Fruit fly (Drosophila melanogaster) whole organism, embryonic: ENCODE data around the gene CG15330.

ENCODE experiments used
- ATbp ChIP-seq: fragments of 200-800 bp; sonication (Bioruptor generic); optimal IDR thresholded peaks from 2 replicates; lab custom pipeline; 2017; ENCODE audit warnings: missing biosample characterization, mild to moderate bottlenecking, missing genetic modification characterization, missing genetic modification reagents
- Antp ChIP-seq: fragments of 200-800 bp; sonication (Bioruptor generic); optimal IDR thresholded peaks from 3 replicates; lab custom pipeline; 2016; ENCODE audit warnings: missing biosample characterization, missing genetic modification characterization
- Asciz ChIP-seq: fragments of 200-800 bp; sonication (Bioruptor generic); optimal IDR thresholded peaks from 2 replicates; lab custom pipeline; 2017; ENCODE audit warnings: missing biosample characterization, mild to moderate bottlenecking, missing genetic modification characterization, missing genetic modification reagents
- CG13123 ChIP-seq: fragments of 200-800 bp; sonication (Bioruptor generic); optimal IDR thresholded peaks from 2 replicates; lab custom pipeline; 2016; ENCODE audit warnings: missing biosample characterization, missing genetic modification characterization
- CG13296 ChIP-seq: fragments of 200-800 bp; sonication (Bioruptor generic); optimal IDR thresholded peaks from 3 replicates; lab custom pipeline; 2018; ENCODE audit warnings: missing biosample characterization, mild to moderate bottlenecking, missing genetic modification characterization
- CG13775 ChIP-seq: fragments of 200-800 bp; sonication (Bioruptor generic); optimal IDR thresholded peaks from 3 replicates; lab custom pipeline; 2017; ENCODE audit warnings: missing biosample characterization, mild to moderate bottlenecking, missing genetic modification characterization
- CG14860 ChIP-seq: fragments of 200-800 bp; sonication (Bioruptor generic); IDR thresholded peaks from 3 replicates; pipeline ENCODE4 v1.3.6; 2022; ENCODE audit warnings: missing biosample characterization, missing genetic modification characterization; ENCODE audit not compliant: partially characterized antibody
- CG15073 ChIP-seq: fragments of 200-800 bp; sonication (Bioruptor generic); optimal IDR thresholded peaks from 2 replicates; lab custom pipeline; 2016; ENCODE audit warnings: missing biosample characterization, missing genetic modification characterization
- CG15479 ChIP-seq: fragments of 200-800 bp; sonication (Bioruptor generic); optimal IDR thresholded peaks from 3 replicates; lab custom pipeline; 2019; ENCODE audit warnings: missing biosample characterization, mild to moderate bottlenecking, missing genetic modification characterization, moderate library complexity
- CG1602 ChIP-seq: fragments of 200-800 bp; sonication (Bioruptor generic); optimal IDR thresholded peaks from 3 replicates; lab custom pipeline; 2016; ENCODE audit warnings: missing biosample characterization, missing genetic modification characterization
- CG17328 ChIP-seq: fragments of 200-800 bp; sonication (Bioruptor generic); IDR thresholded peaks from 2 replicates; pipeline ENCODE4 v1.3.6; 2022; ENCODE audit warnings: missing biosample characterization, missing genetic modification characterization
- CG17359 ChIP-seq: fragments of 200-800 bp; sonication (Bioruptor generic); optimal IDR thresholded peaks from 3 replicates; lab custom pipeline; 2018; ENCODE audit warnings: missing biosample characterization, mild to moderate bottlenecking, missing genetic modification characterization, moderate library complexity
- CG17385 ChIP-seq: fragments of 200-800 bp; sonication (Bioruptor generic); optimal IDR thresholded peaks from 3 replicates; lab custom pipeline; 2018; ENCODE audit warnings: missing biosample characterization, mild to moderate bottlenecking, missing genetic modification characterization
- CG3281 ChIP-seq: fragments of 200-800 bp; sonication (Bioruptor generic); optimal IDR thresholded peaks from 3 replicates; lab custom pipeline; 2017; ENCODE audit warnings: missing biosample characterization, mild to moderate bottlenecking, missing genetic modification characterization
- CG3995 ChIP-seq: fragments of 200-800 bp; sonication (Bioruptor generic); optimal IDR thresholded peaks from 3 replicates; lab custom pipeline; 2016; ENCODE audit warnings: missing biosample characterization, missing genetic modification characterization
- CG4360 ChIP-seq: fragments of 200-800 bp; sonication (Bioruptor generic); IDR thresholded peaks from 2 replicates; pipeline ENCODE4 v1.3.6; 2022; ENCODE audit warnings: missing biosample characterization, missing genetic modification characterization
- CG6683 ChIP-seq: fragments of 200-800 bp; sonication (Bioruptor generic); optimal IDR thresholded peaks from 2 replicates; lab custom pipeline; 2017; ENCODE audit warnings: missing biosample characterization, mild to moderate bottlenecking, missing genetic modification characterization, missing genetic modification reagents
- D ChIP-seq, 2 experiments: fragments of 200-800 bp in 1 of 2; fragments of >200 bp in 1 of 2; sonication (Bioruptor generic) in 1 of 2; optimal IDR thresholded peaks; 2 replicates in 1 of 2; 3 replicates in 1 of 2; lab custom pipeline; 2017; ENCODE audit warnings: mild to moderate bottlenecking in 1 of 2, missing biosample characterization in 1 of 2, missing genetic modification characterization in 1 of 2, missing genetic modification reagents in 1 of 2
- Dip3 ChIP-seq: fragments of 200-800 bp; sonication (Bioruptor generic); optimal IDR thresholded peaks from 3 replicates; lab custom pipeline; 2016; ENCODE audit warnings: missing biosample characterization, missing genetic modification characterization
- E2f1 ChIP-seq: fragments of 200-800 bp; sonication (Bioruptor generic); IDR thresholded peaks from 2 replicates; pipeline ENCODE4 v1.3.6; 2022; ENCODE audit warnings: missing biosample characterization, missing genetic modification characterization
- Elba2 ChIP-seq: fragments of 200-800 bp; sonication (Bioruptor generic); optimal IDR thresholded peaks from 3 replicates; lab custom pipeline; 2016; ENCODE audit warnings: missing biosample characterization, missing genetic modification characterization
- GATAe ChIP-seq: fragments of 200-800 bp; sonication (Bioruptor generic); conservative IDR thresholded peaks from 2 replicates; pipeline ENCODE4 v1.3.6; 2022; ENCODE audit warnings: missing biosample characterization, missing genetic modification characterization
- Gug ChIP-seq: fragments of 200-800 bp; sonication (Bioruptor generic); IDR thresholded peaks from 4 replicates; pipeline ENCODE4 v1.3.6; 2022; ENCODE audit warnings: missing biosample characterization, missing genetic modification characterization
- H15 ChIP-seq: fragments of 200-800 bp; sonication (Bioruptor generic); IDR thresholded peaks from 3 replicates; pipeline ENCODE4 v1.3.6; 2022; ENCODE audit warnings: missing biosample characterization, missing genetic modification characterization
- H2.0 ChIP-seq: fragments of 200-800 bp; sonication (Bioruptor generic); IDR thresholded peaks from 2 replicates; pipeline ENCODE4 v1.3.6; 2022; ENCODE audit warnings: missing biosample characterization, missing genetic modification characterization
- HLH3B ChIP-seq: fragments of 200-800 bp; sonication (Bioruptor generic); IDR thresholded peaks from 2 replicates; pipeline ENCODE4 v1.3.6; 2022; ENCODE audit warnings: missing biosample characterization, missing genetic modification characterization
- Hey ChIP-seq: fragments of 200-800 bp; sonication (Bioruptor generic); optimal IDR thresholded peaks from 3 replicates; lab custom pipeline; 2018; ENCODE audit warnings: missing biosample characterization, mild to moderate bottlenecking, missing genetic modification characterization
- MTF-1 ChIP-seq: fragments of 200-800 bp; sonication (Bioruptor generic); optimal IDR thresholded peaks from 2 replicates; lab custom pipeline; 2018; ENCODE audit warnings: missing biosample characterization, mild to moderate bottlenecking, missing genetic modification characterization, borderline replicate concordance
- Optix ChIP-seq: fragments of 200-800 bp; sonication (Bioruptor generic); IDR thresholded peaks from 3 replicates; pipeline ENCODE4 v1.3.6; 2022; ENCODE audit warnings: missing biosample characterization, missing genetic modification characterization
- Poxn ChIP-seq: fragments of 200-800 bp; sonication (Bioruptor generic); IDR thresholded peaks from 2 replicates; pipeline ENCODE4 v1.3.6; 2022; ENCODE audit warnings: missing biosample characterization, missing genetic modification characterization
- Spps ChIP-seq: fragments of 200-800 bp; sonication (Bioruptor generic); optimal IDR thresholded peaks from 2 replicates; lab custom pipeline; 2018; ENCODE audit warnings: missing biosample characterization, mild to moderate bottlenecking, missing genetic modification characterization
- Xbp1 ChIP-seq: fragments of 200-800 bp; sonication (Bioruptor generic); optimal IDR thresholded peaks from 3 replicates; lab custom pipeline; 2016; ENCODE audit warnings: missing biosample characterization, mild to moderate bottlenecking, missing genetic modification characterization
- Xrp1 ChIP-seq: fragments of 200-800 bp; sonication (Bioruptor generic); IDR thresholded peaks from 2 replicates; pipeline ENCODE4 v1.3.6; 2022; ENCODE audit warnings: missing biosample characterization, missing genetic modification characterization
- chif ChIP-seq, 2 experiments: fragments of 200-800 bp; sonication (Bioruptor generic); optimal IDR thresholded peaks; 3 replicates each; lab custom pipeline; 2016; ENCODE audit warnings: missing biosample characterization in 2 of 2, missing genetic modification characterization in 2 of 2
- corto ChIP-seq: fragments of 200-800 bp; sonication (Bioruptor generic); optimal IDR thresholded peaks from 2 replicates; lab custom pipeline; 2016; ENCODE audit warnings: missing biosample characterization, mild to moderate bottlenecking, missing genetic modification characterization, moderate library complexity
- dpn ChIP-seq, 2 experiments: fragments of 200-800 bp; sonication (Bioruptor generic); optimal IDR thresholded peaks; 3 replicates each; lab custom pipeline; 2016; ENCODE audit warnings: missing biosample characterization in 2 of 2, missing genetic modification characterization in 2 of 2
- gem ChIP-seq: fragments of 200-800 bp; sonication (Bioruptor generic); optimal IDR thresholded peaks from 2 replicates; lab custom pipeline; 2019; ENCODE audit warnings: missing biosample characterization, mild to moderate bottlenecking, missing genetic modification characterization, moderate library complexity
- gsb-n ChIP-seq: fragments of 200-800 bp; sonication (Bioruptor generic); optimal IDR thresholded peaks from 3 replicates; lab custom pipeline; 2018; ENCODE audit warnings: missing biosample characterization, mild to moderate bottlenecking, missing genetic modification characterization
- hbn ChIP-seq: fragments of 200-800 bp; sonication (Bioruptor generic); IDR thresholded peaks from 2 replicates; pipeline ENCODE4 v1.3.6; 2022; ENCODE audit warnings: missing biosample characterization, missing genetic modification characterization; ENCODE audit not compliant: partially characterized antibody
- jumu ChIP-seq: fragments of 200-800 bp; sonication (Bioruptor generic); optimal IDR thresholded peaks from 3 replicates; lab custom pipeline; 2016; ENCODE audit warnings: missing biosample characterization, missing genetic modification characterization
- knrl ChIP-seq: fragments of 200-800 bp; sonication (Bioruptor generic); IDR thresholded peaks from 3 replicates; pipeline ENCODE4 v1.3.6; 2022; ENCODE audit warnings: missing biosample characterization, missing genetic modification characterization; ENCODE audit not compliant: partially characterized antibody
- nerfin-2 ChIP-seq: fragments of 200-800 bp; sonication (Bioruptor generic); IDR thresholded peaks from 2 replicates; pipeline ENCODE4 v1.3.6; 2022; ENCODE audit warnings: missing biosample characterization, missing genetic modification characterization; ENCODE audit not compliant: partially characterized antibody
- onecut ChIP-seq: fragments of 200-800 bp; sonication (Bioruptor generic); IDR thresholded peaks from 2 replicates; pipeline ENCODE4 v1.3.6; 2022; ENCODE audit warnings: missing biosample characterization, missing genetic modification characterization
- ranshi ChIP-seq: fragments of 200-800 bp; sonication (Bioruptor generic); IDR thresholded peaks from 2 replicates; pipeline ENCODE4 v1.3.6; 2022; ENCODE audit warnings: missing biosample characterization, missing genetic modification characterization
- ro ChIP-seq: fragments of 200-800 bp; sonication (Bioruptor generic); IDR thresholded peaks from 2 replicates; pipeline ENCODE4 v1.3.6; 2022; ENCODE audit warnings: missing biosample characterization, missing genetic modification characterization
- sd ChIP-seq: fragments of 200-800 bp; sonication (Bioruptor generic); optimal IDR thresholded peaks from 3 replicates; lab custom pipeline; 2018; ENCODE audit warnings: missing biosample characterization, mild to moderate bottlenecking, missing genetic modification characterization, moderate library complexity
- sisA ChIP-seq: fragments of 200-800 bp; sonication (Bioruptor generic); IDR thresholded peaks from 2 replicates; pipeline ENCODE4 v1.3.6; 2022; ENCODE audit warnings: missing biosample characterization, missing genetic modification characterization
- tin ChIP-seq: fragments of 200-800 bp; sonication (Bioruptor generic); optimal IDR thresholded peaks from 3 replicates; lab custom pipeline; 2016; ENCODE audit warnings: missing biosample characterization, missing genetic modification characterization
- vvl ChIP-seq: fragments of 200-800 bp; sonication (Bioruptor generic); IDR thresholded peaks from 2 replicates; pipeline ENCODE4 v1.3.6; 2022; ENCODE audit warnings: missing biosample characterization, missing genetic modification characterization

CG15330 gene

DNA sequence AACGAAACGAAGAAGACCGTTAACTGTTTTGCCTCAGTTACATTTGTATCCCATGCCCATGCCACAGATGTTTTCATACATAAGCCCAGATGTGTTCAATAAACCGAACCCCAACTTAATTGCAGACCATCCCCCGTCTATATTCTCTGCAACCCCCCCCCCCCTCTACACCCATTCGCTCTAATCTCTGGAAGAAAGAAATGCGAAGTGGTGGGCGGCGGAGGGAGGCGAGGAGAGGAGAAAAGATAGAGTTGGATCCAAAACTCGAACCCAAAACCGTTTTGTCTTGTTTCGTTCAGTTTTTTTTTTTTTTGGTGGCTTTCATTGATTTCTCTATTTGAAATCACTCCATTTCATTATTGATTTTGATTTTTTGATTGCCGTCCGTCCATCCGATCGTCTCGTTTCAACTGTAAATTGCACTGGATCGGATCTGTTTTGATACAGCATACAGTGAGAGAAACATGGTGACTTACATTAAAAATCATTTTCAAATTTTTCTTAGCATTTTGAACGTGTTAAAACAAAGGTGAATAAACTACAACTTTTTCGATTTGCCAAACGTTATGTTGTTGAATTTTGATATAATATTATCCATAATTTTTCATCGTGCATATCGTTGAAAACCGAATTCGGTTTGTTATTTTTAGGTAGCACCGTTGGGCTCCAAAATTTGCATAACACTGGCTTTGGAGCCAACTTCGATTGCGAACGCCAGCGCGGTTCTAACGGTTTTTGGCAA is 19.8 kb downstream of the CG15330 start (continued):
- TF ChIP-seq CG4360 (GFP tag; lab: Robert Waterston, UW), result no peak
- TF ChIP-seq CG3995 (GFP tag; lab: Kevin White, UChicago), result no peak
- no peak for TF ChIP-seq CG13296 (GFP tag; lab: Kevin White, UChicago)
- 0 out of 2 replicates have a peak, but pooled peaks have one; percentile 26 for TF ChIP-seq HLH3B (GFP tag; lab: Robert Waterston, UW)
- TF ChIP-seq MTF-1 (GFP tag; lab: Kevin White, UChicago), result no peak
- TF ChIP-seq ro (GFP tag; lab: Robert Waterston, UW), result no peak
- peak; percentile 39 for TF ChIP-seq Asciz
- peak; percentile 48 for TF ChIP-seq CG17359
- TF ChIP-seq Spps (tag; lab: Kevin White, UChicago), result no peak
- peak; percentile 18 for TF ChIP-seq Xbp1 (GFP tag; lab: Kevin White, UChicago)
- TF ChIP-seq ranshi, result no peak
- TF ChIP-seq Gug, result no peak
- peak; percentile 7 for TF ChIP-seq CG1602 (GFP tag; lab: Kevin White, UChicago)
- TF ChIP-seq gem, result peak; percentile 67
- no peak for TF ChIP-seq GATAe (GFP tag; lab: Robert Waterston, UW)
- TF ChIP-seq CG17385, result peak; percentile 9
- TF ChIP-seq vvl (GFP tag; lab: Robert Waterston, UW), result peak; percentile 55; the same call in 1 of the 2 replicates
- no peak for TF ChIP-seq jumu (GFP tag; lab: Kevin White, UChicago)
- TF ChIP-seq Antp (GFP tag; lab: Kevin White, UChicago), result no peak
- TF ChIP-seq E2f1 (GFP tag; lab: Robert Waterston, UW), result peak; percentile 25; the same call in 1 of the 2 replicates
- TF ChIP-seq Optix (GFP tag; lab: Robert Waterston, UW), result no peak
- no peak for TF ChIP-seq Poxn (GFP tag; lab: Robert Waterston, UW)
- no peak for TF ChIP-seq CG6683
- no peak for TF ChIP-seq CG14860 (GFP tag; lab: Robert Waterston, UW)
- TF ChIP-seq dpn (GFP tag; optimal IDR thresholded peaks at IDR 0.05; lab: Kevin White, UChicago), result peak in 1 of 2 experiments; percentile 38
- no peak for TF ChIP-seq D (optimal IDR thresholded peaks at IDR 0.05; lab: Kevin White, UChicago)
- peak; percentile 4 for TF ChIP-seq D (GFP tag; optimal IDR thresholded peaks at IDR 0.05; lab: Kevin White, UChicago)
- no peak for TF ChIP-seq CG15073 (GFP tag; lab: Kevin White, UChicago)
- TF ChIP-seq gsb-n (tag; lab: Kevin White, UChicago), result peak; percentile 31
- peak in 1 of 2 experiments; percentile 31 for TF ChIP-seq chif (GFP tag; optimal IDR thresholded peaks at IDR 0.05; lab: Kevin White, UChicago)
- peak; percentile 34 for TF ChIP-seq ATbp (GFP tag; lab: Kevin White, UChicago)
- no peak for TF ChIP-seq hbn (GFP tag; lab: Robert Waterston, UW)
- TF ChIP-seq sisA, result peak; percentile 48
- TF ChIP-seq corto (GFP tag; lab: Kevin White, UChicago), result no peak
- no peak for TF ChIP-seq Elba2
- TF ChIP-seq nerfin-2 (GFP tag; lab: Robert Waterston, UW), result no peak
- no peak for TF ChIP-seq Dip3
- TF ChIP-seq tin (GFP tag; lab: Kevin White, UChicago), result peak; percentile 12
- TF ChIP-seq CG13775 (GFP tag; lab: Kevin White, UChicago), result no peak
- TF ChIP-seq CG17328 (GFP tag; lab: Robert Waterston, UW), result peak; percentile 43; the same call in 1 of the 2 replicates
- peak; percentile 48; the same call in 1 of the 2 replicates for TF ChIP-seq Xrp1 (GFP tag; lab: Robert Waterston, UW)
- no peak for TF ChIP-seq CG15479 (GFP tag; lab: Kevin White, UChicago)
- no peak for TF ChIP-seq Hey
- no peak for TF ChIP-seq CG13123 (GFP tag; lab: Kevin White, UChicago)
- TF ChIP-seq knrl (GFP tag; lab: Robert Waterston, UW), result no peak
- peak; percentile 20; the same call in 1 of the 2 replicates for TF ChIP-seq H2.0
- no peak for TF ChIP-seq sd (tag; lab: Kevin White, UChicago)
- TF ChIP-seq H15 (GFP tag; lab: Robert Waterston, UW), result no peak
- TF ChIP-seq onecut, result 0 out of 2 replicates have a peak, but pooled peaks have one; percentile 11
- TF ChIP-seq CG3281 (GFP tag; lab: Kevin White, UChicago), result no peak
